Worm (Caenorhabditis elegans) whole organism, L2 larva: ENCODE measurements around the gene M02B1.3.

Experiments used
- alr-1 ChIP-seq: fragments of 150-350 bp; optimal IDR thresholded peaks from 2 replicates; lab custom pipeline; 2014; ENCODE audit warnings: missing biosample characterization, missing genetic modification characterization
- egl-27 ChIP-seq: sonication (generic microtip); optimal IDR thresholded peaks from 3 replicates; lab custom pipeline; 2017; ENCODE audit warnings: missing biosample characterization, missing genetic modification reagents, missing genetic modification characterization
- nhr-11 ChIP-seq: fragments of 150-350 bp; optimal IDR thresholded peaks from 2 replicates; lab custom pipeline; 2014; ENCODE audit warnings: missing biosample characterization, missing genetic modification characterization
- nhr-237 ChIP-seq: fragments of 150-350 bp; optimal IDR thresholded peaks from 2 replicates; lab custom pipeline; 2014; ENCODE audit warnings: missing biosample characterization, missing genetic modification characterization
- snpc-4 ChIP-seq: fragments of 150-350 bp; optimal IDR thresholded peaks from 2 replicates; lab custom pipeline; 2014; ENCODE audit warnings: missing biosample characterization, missing genetic modification characterization
- unc-62 ChIP-seq: fragments of 150-350 bp; optimal IDR thresholded peaks from 2 replicates; lab custom pipeline; 2014; ENCODE audit warnings: missing biosample characterization, missing genetic modification reagents, missing genetic modification characterization
- zag-1 ChIP-seq: fragments of 150-350 bp; optimal IDR thresholded peaks from 2 replicates; lab custom pipeline; 2014; ENCODE audit warnings: missing biosample characterization, missing genetic modification characterization
- ztf-11 ChIP-seq: sonication (generic microtip); optimal IDR thresholded peaks from 2 replicates; lab custom pipeline; 2017; ENCODE audit warnings: missing biosample characterization, missing genetic modification characterization
- ztf-4 ChIP-seq: fragments of 150-350 bp; optimal IDR thresholded peaks from 2 replicates; lab custom pipeline; 2014; ENCODE audit warnings: missing biosample characterization, missing genetic modification characterization

ce11 chrIV:12886012-12886411, 49.7 kb downstream of the M02B1.3 start:
- TF ChIP-seq alr-1 (tag; lab: Kevin White, UChicago): no peak
- TF ChIP-seq zag-1 (tag; lab: Kevin White, UChicago): no peak
- no peak for TF ChIP-seq snpc-4 (tag; lab: Kevin White, UChicago)
- TF ChIP-seq ztf-11 (tag; lab: Kevin White, UChicago): no peak
- TF ChIP-seq nhr-11 (tag; lab: Kevin White, UChicago): no peak
- TF ChIP-seq ztf-4 (tag; lab: Kevin White, UChicago): no peak
- no peak for TF ChIP-seq unc-62 (GFP tag; lab: Kevin White, UChicago)
- TF ChIP-seq egl-27 (tag; lab: Kevin White, UChicago): no peak
- no peak for TF ChIP-seq nhr-237 (tag; lab: Kevin White, UChicago)
